Worm (Caenorhabditis elegans): Measurements from ENCODE around the gene C18D11.9.

DNA sequence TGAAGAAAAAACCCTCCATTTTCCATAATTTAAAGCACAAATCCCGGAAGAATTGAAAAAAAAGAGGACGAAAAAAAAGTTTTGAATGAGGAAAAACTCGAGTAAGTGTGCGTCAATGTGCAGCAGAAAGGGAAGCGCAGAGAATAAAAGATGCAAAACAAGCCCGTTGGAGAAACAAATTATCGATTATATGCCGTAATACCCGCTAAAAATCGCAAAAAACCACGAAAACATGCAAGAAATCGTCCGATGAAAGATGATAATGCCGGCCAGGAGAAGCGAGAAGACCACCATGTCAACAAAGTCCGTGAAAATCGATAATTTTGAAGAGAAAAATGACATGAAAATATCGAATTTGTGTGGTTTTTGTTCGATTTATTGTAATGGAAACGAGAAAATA, 38.1 kb downstream of the C18D11.9 start:
- peak; percentile 64 for TF ChIP-seq T22C8.4 (GFP tag; IDR thresholded peaks at IDR 0.05)
- TF ChIP-seq med-1 (GFP tag; optimal IDR thresholded peaks at IDR 0.05; ENCODE audit: insufficient read depth) = no peak
- no peak for TF ChIP-seq klf-2 (GFP tag; conservative IDR thresholded peaks at IDR 0.05)
- TF ChIP-seq ztf-29 (GFP tag; IDR thresholded peaks at IDR 0.05) = no peak
- TF ChIP-seq flt-1 (GFP tag; IDR thresholded peaks at IDR 0.05) = no peak

All from whole organism, midembryonic.